Worm (Caenorhabditis elegans) whole organism, young adult: ENCODE results near the gene btb-7.

Source experiments
- F37B4.10 ChIP-seq: fragments of 200-800 bp; sonication (Bioruptor generic); IDR thresholded peaks from 2 replicates; pipeline ENCODE4 v1.3.6; 2022; ENCODE audit warnings: missing genetic modification characterization, missing compliant biosample characterization
- K11D2.4 ChIP-seq: fragments of 200-800 bp; sonication (Bioruptor generic); IDR thresholded peaks from 2 replicates; pipeline ENCODE4 v1.3.6; 2022; ENCODE audit warnings: missing genetic modification reagents, missing genetic modification characterization, missing compliant biosample characterization
- Y53G8AR.9 ChIP-seq: fragments of 200-800 bp; sonication (Bioruptor generic); conservative IDR thresholded peaks from 2 replicates; pipeline ENCODE4 v1.3.6; 2022; ENCODE audit warnings: missing genetic modification reagents, missing genetic modification characterization, missing compliant biosample characterization
- Y56A3A.18 ChIP-seq: fragments of 200-800 bp; sonication (Bioruptor generic); IDR thresholded peaks from 2 replicates; pipeline ENCODE4 v1.3.6; 2022; ENCODE audit warnings: missing genetic modification reagents, missing genetic modification characterization, missing compliant biosample characterization
- attf-5 ChIP-seq: fragments of 200-800 bp; sonication (Bioruptor generic); optimal IDR thresholded peaks from 2 replicates; lab custom pipeline; 2018; ENCODE audit warnings: mild to moderate bottlenecking, missing genetic modification characterization, missing compliant biosample characterization
- ceh-100 ChIP-seq: fragments of 200-800 bp; sonication (Bioruptor generic); IDR thresholded peaks from 2 replicates; pipeline ENCODE4 v1.3.6; 2022; ENCODE audit warnings: missing genetic modification reagents, missing genetic modification characterization, missing compliant biosample characterization
- lin-35 ChIP-seq, 3 experiments: fragments of 150-350 bp in 2 of 3; sonication (generic microtip) in 1 of 3; optimal IDR thresholded peaks; 2 replicates each; lab custom pipeline; 2014 to 2018; ENCODE audit warnings: missing biosample characterization in 3 of 3, missing genetic modification characterization in 3 of 3, missing genetic modification reagents in 3 of 3
- lin-40 ChIP-seq: sonication (generic microtip); optimal IDR thresholded peaks from 2 replicates; lab custom pipeline; 2016; ENCODE audit warnings: missing genetic modification characterization, mild to moderate bottlenecking, missing compliant biosample characterization, missing genotype, missing genetic modification reagents
- mxl-1 ChIP-seq: sonication (generic microtip); optimal IDR thresholded peaks from 2 replicates; lab custom pipeline; 2016; ENCODE audit warnings: missing genetic modification characterization, missing compliant biosample characterization
- nfya-1 ChIP-seq: sonication (generic microtip); optimal IDR thresholded peaks from 2 replicates; lab custom pipeline; 2017; ENCODE audit warnings: antibody characterized with exemption, missing compliant biosample characterization, missing genetic modification characterization, borderline replicate concordance; ENCODE audit not compliant: insufficient read depth
- tlf-1 ChIP-seq: fragments of 200-800 bp; sonication (Bioruptor generic); optimal IDR thresholded peaks from 2 replicates; lab custom pipeline; 2018; ENCODE audit warnings: mild to moderate bottlenecking, missing genetic modification characterization, missing compliant biosample characterization

DNA sequence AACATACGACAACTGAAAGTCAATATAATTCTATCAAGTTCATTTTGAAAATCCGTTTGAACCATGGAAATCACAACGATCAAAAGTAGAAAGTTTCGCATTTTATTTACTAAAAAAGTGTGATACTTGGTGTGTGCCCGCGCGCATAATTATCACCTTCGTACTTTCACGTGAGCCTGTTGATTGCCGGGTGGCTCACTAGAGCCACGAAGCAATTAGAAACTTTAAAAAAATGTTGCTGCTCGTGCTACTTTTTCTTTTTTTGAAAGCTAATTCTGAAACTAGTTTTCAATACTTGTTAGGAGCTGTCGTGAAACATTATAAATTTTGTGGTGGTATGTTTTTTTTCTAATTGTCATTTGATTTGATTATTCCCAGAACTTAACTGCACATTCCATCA is 25.8 kb downstream of the btb-7 start, which contains the start of the genes irld-9 and irld-33:
- no peak for TF ChIP-seq lin-35 (GFP tag; optimal IDR thresholded peaks at IDR 0.05; lab: Kevin White, UChicago)
- no peak for TF ChIP-seq mxl-1 (tag; lab: Kevin White, UChicago)
- no peak for TF ChIP-seq F37B4.10
- TF ChIP-seq lin-40 (tag; lab: Kevin White, UChicago), result no peak
- TF ChIP-seq attf-5, result no peak
- no peak for TF ChIP-seq nfya-1
- TF ChIP-seq Y53G8AR.9, result no peak
- no peak for TF ChIP-seq Y56A3A.18
- no peak for TF ChIP-seq tlf-1
- no peak for TF ChIP-seq K11D2.4 (GFP tag; lab: Robert Waterston, UW)
- TF ChIP-seq ceh-100 (GFP tag; lab: Robert Waterston, UW), result no peak
